Worm (Caenorhabditis elegans): ENCODE data around the gene srx-7.

The srx-7 gene

ce11 chrV:539040-539510, 20.9 kb upstream of the srx-7 start, which contains the start of gene nhr-155:
TSS of gene nhr-155 (plus strand) at chrV:539460.
- no peak for TF ChIP-seq unc-42 (tag; optimal IDR thresholded peaks at IDR 0.05)
- no peak for TF ChIP-seq syd-9 (tag; optimal IDR thresholded peaks at IDR 0.05)
- no peak for TF ChIP-seq T23F11.4 (GFP tag; optimal IDR thresholded peaks at IDR 0.05)
- TF ChIP-seq ceh-48 (tag; optimal IDR thresholded peaks at IDR 0.05) = no peak
- no peak for TF ChIP-seq che-1 (tag; optimal IDR thresholded peaks at IDR 0.05)
- TF ChIP-seq pax-1 (tag; optimal IDR thresholded peaks at IDR 0.05) = no peak
- no peak for TF ChIP-seq ahr-1 (tag; optimal IDR thresholded peaks at IDR 0.05)
- no peak for TF ChIP-seq madf-2 (tag; optimal IDR thresholded peaks at IDR 0.05)

ce11 chrV:541470-541869, 18.5 kb upstream of the srx-7 start:
- no peak for TF ChIP-seq pat-9 (tag; optimal IDR thresholded peaks at IDR 0.05)
- TF ChIP-seq ceh-14 (tag; optimal IDR thresholded peaks at IDR 0.05) = no peak
- no peak for TF ChIP-seq pha-4 (tag; optimal IDR thresholded peaks at IDR 0.05)
- TF ChIP-seq F13H6.1 (tag; optimal IDR thresholded peaks at IDR 0.05) = no peak
- TF ChIP-seq ama-1 (optimal IDR thresholded peaks at IDR 0.05) = no peak
- no peak for TF ChIP-seq T23F11.4 (GFP tag; optimal IDR thresholded peaks at IDR 0.05)
- no peak for TF ChIP-seq ceh-48 (tag; optimal IDR thresholded peaks at IDR 0.05)
- no peak for TF ChIP-seq elt-2 (tag; optimal IDR thresholded peaks at IDR 0.05)
- no peak for TF ChIP-seq sox-2 (GFP tag; IDR thresholded peaks at IDR 0.05)
- no peak for TF ChIP-seq hlh-13 (GFP tag; optimal IDR thresholded peaks at IDR 0.05)
- TF ChIP-seq ceh-9 (tag; optimal IDR thresholded peaks at IDR 0.05) = no peak

- no peak for TF ChIP-seq hlh-6 (tag; optimal IDR thresholded peaks at IDR 0.05)
- no peak for TF ChIP-seq K02D7.2 (tag; optimal IDR thresholded peaks at IDR 0.05)
- no peak for TF ChIP-seq ceh-19 (GFP tag; optimal IDR thresholded peaks at IDR 0.05)
- no peak for TF ChIP-seq nhr-11 (tag; optimal IDR thresholded peaks at IDR 0.05)
- TF ChIP-seq sdc-2 (tag; optimal IDR thresholded peaks at IDR 0.05) = no peak
Measured at ce11 chrV:543169-543568, 16.8 kb upstream of the srx-7 start, which contains the start of gene C14C6.3. TSS of gene C14C6.3 (plus strand) at chrV:543469.

- no peak for TF ChIP-seq ceh-18 (tag; optimal IDR thresholded peaks at IDR 0.05)
- no peak for TF ChIP-seq sdc-2 (tag; optimal IDR thresholded peaks at IDR 0.05)
- no peak for TF ChIP-seq zip-5 (tag; optimal IDR thresholded peaks at IDR 0.05)
- TF ChIP-seq ceh-31 (tag; optimal IDR thresholded peaks at IDR 0.05) = no peak
- no peak for TF ChIP-seq sox-4 (tag; optimal IDR thresholded peaks at IDR 0.05)
- no peak for TF ChIP-seq elt-4 (tag; optimal IDR thresholded peaks at IDR 0.05)
- no peak for TF ChIP-seq unc-86 (tag; optimal IDR thresholded peaks at IDR 0.05)
- no peak for TF ChIP-seq pros-1 (tag; optimal IDR thresholded peaks at IDR 0.05)
- TF ChIP-seq ahr-1 (tag; optimal IDR thresholded peaks at IDR 0.05) = no peak
- TF ChIP-seq ref-2 (tag; optimal IDR thresholded peaks at IDR 0.05) = no peak
- no peak for TF ChIP-seq hlh-30 (tag; optimal IDR thresholded peaks at IDR 0.05; ENCODE audit: insufficient read depth)
- no peak for TF ChIP-seq ceh-45 (GFP tag; IDR thresholded peaks at IDR 0.05)
- no peak for TF ChIP-seq ceh-19 (GFP tag; optimal IDR thresholded peaks at IDR 0.05)
- TF ChIP-seq hlh-15 (tag; optimal IDR thresholded peaks at IDR 0.05) = no peak
- no peak for TF ChIP-seq T23F11.4 (GFP tag; optimal IDR thresholded peaks at IDR 0.05)
- no peak for TF ChIP-seq ceh-9 (tag; optimal IDR thresholded peaks at IDR 0.05)
- TF ChIP-seq fkh-10 (GFP tag; optimal IDR thresholded peaks at IDR 0.05) = no peak
- TF ChIP-seq ztf-16 (tag; optimal IDR thresholded peaks at IDR 0.05) = no peak
Measured at ce11 chrV:547980-548379, 12.0 kb upstream of the srx-7 start, which contains the start of gene C14C6.6. TSS of gene C14C6.6 (minus strand) at chrV:548080.

- TF ChIP-seq pag-3 (tag; optimal IDR thresholded peaks at IDR 0.05; ENCODE audit: borderline replicate concordance) = no peak
- no peak for TF ChIP-seq nhr-232 (tag; optimal IDR thresholded peaks at IDR 0.05)
- no peak for TF ChIP-seq tbx-2 (tag; optimal IDR thresholded peaks at IDR 0.05)
- no peak for TF ChIP-seq elt-4 (tag; optimal IDR thresholded peaks at IDR 0.05)
- no peak for TF ChIP-seq hlh-13 (GFP tag; optimal IDR thresholded peaks at IDR 0.05)
- no peak for TF ChIP-seq nhr-11 (tag; optimal IDR thresholded peaks at IDR 0.05)
- TF ChIP-seq K02D7.2 (tag; optimal IDR thresholded peaks at IDR 0.05) = no peak
- TF ChIP-seq Y22D7AL.16 (tag; optimal IDR thresholded peaks at IDR 0.05) = no peak
- no peak for TF ChIP-seq eyg-1 (tag; optimal IDR thresholded peaks at IDR 0.05)
- TF ChIP-seq F13H6.1 (tag; optimal IDR thresholded peaks at IDR 0.05) = no peak
- no peak for TF ChIP-seq dmd-4 (tag; optimal IDR thresholded peaks at IDR 0.05; ENCODE audit: borderline replicate concordance)
- TF ChIP-seq ama-1 (optimal IDR thresholded peaks at IDR 0.05) = no peak
Measured at ce11 chrV:552406-552805, 7.6 kb upstream of the srx-7 start.
